Worm (Caenorhabditis elegans): ENCODE results near the gene Y43F8B.13.

Y43F8B.13 gene

ce11 chrV:19502579-19503151, 46.9 kb downstream of the Y43F8B.13 start, which contains the start of gene Y43F8B.3:
TSS of gene Y43F8B.3 (plus strand) at chrV:19503101.
- TF ChIP-seq unc-86 (tag; optimal IDR thresholded peaks at IDR 0.05) = no peak
- TF ChIP-seq ceh-88 (GFP tag; IDR thresholded peaks at IDR 0.05) = no peak
- no peak for TF ChIP-seq efl-1 (optimal IDR thresholded peaks at IDR 0.05)
- no peak for TF ChIP-seq efl-1 (GFP tag; optimal IDR thresholded peaks at IDR 0.05 in 1 of 2)
- TF ChIP-seq lin-35 (GFP tag; optimal IDR thresholded peaks at IDR 0.05) = no peak
- TF ChIP-seq alr-1 (tag; optimal IDR thresholded peaks at IDR 0.05; ENCODE audit: borderline replicate concordance) = no peak
- TF ChIP-seq pqm-1 (tag; optimal IDR thresholded peaks at IDR 0.05) = no peak
- TF ChIP-seq snpc-4 (tag; optimal IDR thresholded peaks at IDR 0.05) = no peak
- TF ChIP-seq blmp-1 (tag; optimal IDR thresholded peaks at IDR 0.05) = no peak
- no peak for TF ChIP-seq sox-4 (tag; optimal IDR thresholded peaks at IDR 0.05)
- TF ChIP-seq dpl-1 (GFP tag; optimal IDR thresholded peaks at IDR 0.05) = no peak
- TF ChIP-seq hpl-2 (GFP tag; optimal IDR thresholded peaks at IDR 0.05) = no peak
- TF ChIP-seq ceh-82 (tag; optimal IDR thresholded peaks at IDR 0.05) = no peak
- TF ChIP-seq nhr-20 (tag; optimal IDR thresholded peaks at IDR 0.05) = no peak
- TF ChIP-seq nhr-19 (GFP tag; conservative IDR thresholded peaks at IDR 0.05) = no peak
- TF ChIP-seq jun-1 (tag; optimal IDR thresholded peaks at IDR 0.05) = no peak
- no peak for TF ChIP-seq ets-5 (GFP tag; IDR thresholded peaks at IDR 0.05)
